Fruit fly (Drosophila melanogaster) whole organism, pupa: Measurements from ENCODE around the gene CG4911.

Experiments
- CG10348 ChIP-seq: fragments of 200-800 bp; sonication (Bioruptor generic); IDR thresholded peaks from 2 replicates; pipeline ENCODE4 v1.3.6; 2022; ENCODE audit warnings: missing biosample characterization, missing genetic modification characterization
- CG12605 ChIP-seq: fragments of 200-800 bp; sonication (Bioruptor generic); IDR thresholded peaks from 2 replicates; pipeline ENCODE4 v1.3.6; 2022; ENCODE audit warnings: missing biosample characterization, missing genetic modification characterization
- CG13204 ChIP-seq: fragments of 200-800 bp; sonication (Bioruptor generic); optimal IDR thresholded peaks from 2 replicates; lab custom pipeline; 2018; ENCODE audit warnings: missing biosample characterization, mild to moderate bottlenecking, missing genetic modification characterization, moderate library complexity
- CG14655 ChIP-seq: fragments of 200-800 bp; sonication (Bioruptor generic); optimal IDR thresholded peaks from 3 replicates; lab custom pipeline; 2017; ENCODE audit warnings: mild to moderate bottlenecking, missing biosample characterization, missing genetic modification reagents, missing genetic modification characterization
- CG15710 ChIP-seq: fragments of 200-800 bp; sonication (Bioruptor generic); optimal IDR thresholded peaks from 2 replicates; lab custom pipeline; 2018; ENCODE audit warnings: missing biosample characterization, mild to moderate bottlenecking, missing genetic modification characterization, moderate library complexity
- CG17806 ChIP-seq: fragments of 200-800 bp; sonication (Bioruptor generic); optimal IDR thresholded peaks from 2 replicates; lab custom pipeline; 2018; ENCODE audit warnings: missing biosample characterization, mild to moderate bottlenecking, missing genetic modification characterization, moderate library complexity
- CG32121 ChIP-seq: fragments of 200-800 bp; sonication (Bioruptor generic); IDR thresholded peaks from 2 replicates; pipeline ENCODE4 v1.3.6; 2022; ENCODE audit warnings: missing biosample characterization, missing genetic modification characterization
- CG34367 ChIP-seq: fragments of 200-800 bp; sonication (Bioruptor generic); optimal IDR thresholded peaks from 2 replicates; lab custom pipeline; 2018; ENCODE audit warnings: missing biosample characterization, mild to moderate bottlenecking, missing genetic modification characterization
- CG4496 ChIP-seq: fragments of 200-800 bp; sonication (Bioruptor generic); IDR thresholded peaks from 3 replicates; pipeline ENCODE4 v1.3.6; 2022; ENCODE audit warnings: missing biosample characterization, missing genetic modification characterization
- CG8159 ChIP-seq: fragments of 200-800 bp; sonication (Bioruptor generic); optimal IDR thresholded peaks from 3 replicates; lab custom pipeline; 2018; ENCODE audit warnings: missing biosample characterization, mild to moderate bottlenecking, missing genetic modification characterization, moderate library complexity
- CG8301 ChIP-seq: fragments of 200-800 bp; sonication (Bioruptor generic); optimal IDR thresholded peaks from 2 replicates; lab custom pipeline; 2018; ENCODE audit warnings: missing biosample characterization, mild to moderate bottlenecking, missing genetic modification characterization
- CG9948 ChIP-seq: fragments of 200-800 bp; sonication (Bioruptor generic); optimal IDR thresholded peaks from 2 replicates; lab custom pipeline; 2018; ENCODE audit warnings: missing biosample characterization, mild to moderate bottlenecking, missing genetic modification characterization, moderate library complexity
- D1 ChIP-seq: fragments of 200-800 bp; sonication (Bioruptor generic); optimal IDR thresholded peaks from 2 replicates; lab custom pipeline; 2018; ENCODE audit warnings: missing biosample characterization, mild to moderate bottlenecking, missing genetic modification characterization, moderate library complexity
- EcR ChIP-seq: fragments of 200-800 bp; sonication (Bioruptor generic); optimal IDR thresholded peaks from 3 replicates; lab custom pipeline; 2019; ENCODE audit warnings: missing biosample characterization, missing genetic modification characterization, mild to moderate bottlenecking, moderate library complexity, missing genetic modification reagents
- Ets98B ChIP-seq: fragments of 200-800 bp; sonication (Bioruptor generic); IDR thresholded peaks from 2 replicates; pipeline ENCODE4 v1.3.6; 2022; ENCODE audit warnings: missing biosample characterization, missing genetic modification characterization
- Pif1A ChIP-seq: fragments of 200-800 bp; sonication (Bioruptor generic); optimal IDR thresholded peaks from 3 replicates; lab custom pipeline; 2016; ENCODE audit warnings: missing biosample characterization, missing genetic modification characterization
- Pif1B ChIP-seq: fragments of 200-800 bp; sonication (Bioruptor generic); optimal IDR thresholded peaks from 3 replicates; lab custom pipeline; 2016; ENCODE audit warnings: missing biosample characterization, missing genetic modification characterization
- Snoo ChIP-seq: fragments of 200-800 bp; sonication (Bioruptor generic); optimal IDR thresholded peaks from 3 replicates; lab custom pipeline; 2017; ENCODE audit warnings: missing biosample characterization, mild to moderate bottlenecking, missing genetic modification characterization, inconsistent platforms
- fd96Ca ChIP-seq: fragments of 200-800 bp; sonication (Bioruptor generic); IDR thresholded peaks from 3 replicates; pipeline ENCODE4 v1.3.6; 2022; ENCODE audit warnings: missing biosample characterization, missing genetic modification characterization
- gl ChIP-seq: fragments of 200-800 bp; sonication (Bioruptor generic); optimal IDR thresholded peaks from 2 replicates; lab custom pipeline; 2018; ENCODE audit warnings: missing biosample characterization, mild to moderate bottlenecking, missing genetic modification characterization
- rn ChIP-seq: fragments of 200-800 bp; sonication (Bioruptor generic); IDR thresholded peaks from 2 replicates; pipeline ENCODE4 v1.3.6; 2022; ENCODE audit warnings: missing biosample characterization, missing genetic modification characterization

The CG4911 gene

DNA sequence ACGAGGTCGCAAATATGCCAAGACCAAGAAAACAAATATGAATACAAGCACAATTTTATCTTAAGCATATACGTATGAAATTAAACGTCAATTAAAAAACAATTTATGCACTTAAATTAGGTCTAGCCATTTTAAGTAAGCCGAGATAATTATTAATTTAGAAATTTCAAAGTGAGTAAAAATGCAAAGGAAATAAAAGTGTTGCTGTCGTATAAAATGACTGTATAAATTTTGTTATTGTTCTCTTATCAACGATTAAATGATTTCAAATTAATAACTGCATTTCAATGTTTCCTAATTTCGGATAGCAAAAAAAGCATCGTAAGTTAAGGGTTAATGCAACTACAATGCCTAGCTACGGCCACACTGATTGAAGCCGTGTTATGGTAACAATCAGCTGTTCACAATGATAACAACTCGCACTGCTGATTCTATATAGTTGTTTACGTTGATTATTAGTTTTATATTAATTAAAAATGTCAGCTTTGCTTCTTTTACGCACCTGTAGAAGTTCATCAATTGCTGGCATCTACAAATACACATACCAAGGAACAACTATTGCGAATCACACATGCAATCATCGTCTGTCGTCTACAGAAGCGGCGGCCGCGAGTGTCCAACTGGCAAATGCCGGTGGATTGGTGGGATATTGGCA lies at the start of gene CG4911, which contains the start of gene CG4942:
Gene CG4911 (minus strand): TSS at position 1 of the 655 bp plus-strand sequence.
Gene CG4942 (plus strand): TSS at position 375 of the 655 bp plus-strand sequence.
- TF ChIP-seq CG9948 (tag; lab: Kevin White, UChicago), result peak; percentile 42
- peak; percentile 52 for TF ChIP-seq CG15710 (tag; lab: Kevin White, UChicago)
- no peak for TF ChIP-seq EcR (GFP tag; lab: Kevin White, UChicago)
- TF ChIP-seq CG8301 (tag; lab: Kevin White, UChicago), result peak; percentile 61
- peak; percentile 70 for TF ChIP-seq CG8159
- TF ChIP-seq Pif1A (GFP tag; lab: Kevin White, UChicago), result no peak
- TF ChIP-seq CG12605, result no peak
- peak; percentile 52 for TF ChIP-seq CG34367 (tag; lab: Kevin White, UChicago)
- TF ChIP-seq rn, result no peak
- TF ChIP-seq CG4496 (GFP tag; lab: Robert Waterston, UW), result peak; percentile 79
- TF ChIP-seq Snoo, result peak; percentile 51
- peak; percentile 28; the same call in 1 of the 2 replicates for TF ChIP-seq Ets98B
- TF ChIP-seq Pif1B, result no peak
- TF ChIP-seq CG13204 (GFP tag; lab: Kevin White, UChicago), result no peak
- TF ChIP-seq CG32121 (GFP tag; lab: Robert Waterston, UW), result peak; percentile 52; the same call in 1 of the 2 replicates
- peak; percentile 50 for TF ChIP-seq CG17806 (tag; lab: Kevin White, UChicago)
- peak; percentile 28; the same call in 1 of the 3 replicates for TF ChIP-seq fd96Ca (GFP tag; lab: Robert Waterston, UW)

DNA sequence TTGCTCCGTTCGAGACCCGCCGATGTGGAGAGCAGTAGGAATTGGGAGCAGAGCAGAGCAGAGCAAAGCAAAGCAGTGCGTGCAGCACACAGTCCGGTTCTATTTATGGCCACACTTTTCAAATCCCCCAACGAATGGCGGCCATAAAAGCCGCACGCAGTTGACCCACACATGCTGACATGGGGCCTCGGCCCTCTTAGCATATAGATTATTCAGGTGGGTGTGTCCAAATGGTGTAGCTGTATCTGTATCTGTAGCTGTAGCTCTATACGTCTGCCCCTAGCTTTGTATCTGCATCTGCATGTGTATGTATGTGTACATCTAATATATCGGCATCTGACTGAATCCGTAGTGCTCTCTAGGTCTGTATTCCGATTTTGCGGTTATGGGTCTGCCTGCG lies 48.8 kb upstream of the CG4911 start:
- TF ChIP-seq CG15710 (tag; lab: Kevin White, UChicago), result no peak
- TF ChIP-seq gl, result no peak
- TF ChIP-seq CG4496 (GFP tag; lab: Robert Waterston, UW), result no peak
- TF ChIP-seq CG32121 (GFP tag; lab: Robert Waterston, UW), result no peak
- no peak for TF ChIP-seq rn
- TF ChIP-seq CG13204 (GFP tag; lab: Kevin White, UChicago), result no peak
- no peak for TF ChIP-seq CG14655 (GFP tag; lab: Kevin White, UChicago)
- no peak for TF ChIP-seq D1

DNA sequence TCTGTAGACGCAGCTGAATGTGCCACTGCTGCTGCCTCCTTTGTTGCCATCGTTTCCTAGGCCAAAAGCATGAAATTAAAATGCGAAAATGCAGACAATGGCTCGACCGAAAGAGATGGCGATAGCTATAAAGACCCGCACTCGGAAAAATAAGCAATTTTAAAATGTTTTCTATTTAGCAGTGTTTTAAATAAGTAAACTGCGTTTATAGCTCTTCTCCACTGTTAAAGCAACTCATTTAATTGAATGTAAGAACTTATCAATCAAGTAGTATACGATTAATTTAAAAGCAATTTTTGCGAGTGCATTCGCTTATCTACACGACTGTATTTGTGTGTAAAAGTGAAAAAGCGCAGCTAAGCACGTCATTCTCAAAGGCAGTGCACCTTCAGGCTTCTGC lies 47.0 kb upstream of the CG4911 start:
- TF ChIP-seq CG32121 (GFP tag; lab: Robert Waterston, UW) (peak; percentile 51; the same call in 1 of the 2 replicates), CG17806 (tag; lab: Kevin White, UChicago) (no peak), CG10348 (GFP tag; lab: Robert Waterston, UW) (no peak), CG12605 (no peak), CG34367 (tag; lab: Kevin White, UChicago) (no peak), Ets98B (peak; percentile 11; the same call in 1 of the 2 replicates), fd96Ca (GFP tag; lab: Robert Waterston, UW) (0 out of 3 replicates have a peak, but pooled peaks have one; percentile 6)

DNA sequence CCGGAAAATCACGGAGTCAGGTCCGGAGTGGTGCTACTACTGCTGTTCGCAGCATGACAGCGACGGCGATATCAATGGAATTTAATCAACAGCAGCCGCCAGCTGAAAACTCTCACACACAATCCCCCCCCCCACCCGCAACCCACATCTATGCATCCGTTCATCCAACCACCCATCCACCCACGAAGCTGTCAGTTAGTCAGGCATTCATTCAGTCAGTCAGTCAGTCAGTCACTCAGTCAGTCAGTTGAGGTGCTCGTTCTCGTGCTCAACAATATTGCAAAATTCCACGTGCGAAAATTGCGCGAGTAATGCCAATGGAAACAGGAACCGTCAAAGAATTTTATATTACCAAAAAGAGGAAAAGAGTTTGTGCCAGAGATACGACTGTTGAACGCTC lies 43.1 kb upstream of the CG4911 start:
- TF ChIP-seq CG15710 (tag; lab: Kevin White, UChicago) (no peak), fd96Ca (GFP tag; lab: Robert Waterston, UW) (no peak), CG13204 (GFP tag; lab: Kevin White, UChicago) (no peak), Pif1B (no peak), CG8301 (tag; lab: Kevin White, UChicago) (no peak), CG34367 (tag; lab: Kevin White, UChicago) (no peak), gl (no peak), CG17806 (tag; lab: Kevin White, UChicago) (no peak)

DNA sequence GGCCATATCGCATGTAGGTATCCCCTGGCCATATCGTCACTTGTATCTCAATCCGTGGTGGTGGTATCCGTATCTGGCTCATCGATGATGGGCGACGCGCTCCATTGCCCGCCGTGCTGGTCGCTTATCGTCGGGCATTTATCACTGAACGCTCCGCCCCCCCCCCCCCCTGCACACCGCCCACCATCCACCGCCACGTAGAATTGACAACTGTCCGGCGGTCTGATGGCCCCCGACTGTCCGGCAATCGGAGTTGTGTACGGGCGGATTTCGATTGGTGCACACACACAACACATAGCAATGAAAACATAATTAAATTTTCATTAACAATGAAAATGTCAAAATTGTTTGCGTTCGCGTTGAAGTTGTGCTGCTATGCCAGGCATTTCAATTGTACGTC lies 41.9 kb upstream of the CG4911 start:
- TF ChIP-seq D1 (no peak), CG17806 (tag; lab: Kevin White, UChicago) (no peak), Pif1A (GFP tag; lab: Kevin White, UChicago) (no peak), CG13204 (GFP tag; lab: Kevin White, UChicago) (no peak), EcR (GFP tag; lab: Kevin White, UChicago) (no peak), rn (no peak), CG32121 (GFP tag; lab: Robert Waterston, UW) (no peak), gl (no peak)

DNA sequence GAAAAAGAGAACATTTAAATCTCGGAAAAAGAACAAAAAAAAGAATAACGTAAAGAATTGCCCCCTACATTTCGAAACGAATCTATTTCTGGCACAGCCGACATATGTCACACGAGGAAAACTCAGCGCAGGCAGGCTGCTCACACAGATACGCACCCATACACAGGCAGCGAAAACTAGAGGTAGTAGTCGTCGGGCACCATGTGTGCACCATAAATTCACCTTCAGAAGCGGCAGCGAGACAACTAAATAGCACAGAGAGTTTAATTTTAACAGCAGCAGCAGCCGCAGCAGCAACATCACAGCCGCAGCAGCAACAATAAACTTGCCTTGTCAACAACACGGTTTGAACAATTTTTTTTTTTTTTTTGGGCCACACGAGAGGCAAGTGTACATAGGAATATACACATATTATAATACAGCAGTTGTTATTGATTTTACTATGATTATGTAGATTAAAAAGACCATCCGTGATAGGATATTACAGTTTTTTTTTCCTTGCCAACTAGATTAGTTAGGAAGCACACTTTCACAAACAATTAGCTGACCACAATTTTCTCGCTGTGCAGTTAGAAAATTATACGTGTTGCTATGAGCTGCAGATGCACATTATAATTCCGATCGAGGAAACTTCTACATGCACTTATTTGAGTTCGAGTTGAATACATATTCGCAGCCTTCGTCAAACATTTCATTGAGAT lies 41.2 kb upstream of the CG4911 start:
- TF ChIP-seq rn (no peak), CG14655 (GFP tag; lab: Kevin White, UChicago) (no peak), CG34367 (tag; lab: Kevin White, UChicago) (no peak), CG12605 (no peak), CG9948 (tag; lab: Kevin White, UChicago) (no peak), Pif1A (GFP tag; lab: Kevin White, UChicago) (peak; percentile 23), CG10348 (GFP tag; lab: Robert Waterston, UW) (no peak), EcR (GFP tag; lab: Kevin White, UChicago) (no peak)
